Fruit fly (Drosophila melanogaster): ENCODE measurements around the gene CG16812.
A peak's percentile ranks its signal among the peaks of the same experiment; 100 is the strongest.

CG16812 gene

dm6 chr2L:13190534-13190933 lies 31.9 kb upstream of the CG16812 start:
- TF ChIP-seq kay (GFP tag; ENCODE audit: borderline replicate concordance) (no peak), bab1 (GFP tag; optimal IDR thresholded peaks at IDR 0.05) (no peak), CG1620 (GFP tag; optimal IDR thresholded peaks at IDR 0.05) (no peak), Mnt (GFP tag; optimal IDR thresholded peaks at IDR 0.05) (peak; percentile 57), CG33017 (tag; optimal IDR thresholded peaks at IDR 0.05) (peak; percentile 43), Clk (GFP tag; optimal IDR thresholded peaks at IDR 0.05) (peak; percentile 13), Hr96 (GFP tag; optimal IDR thresholded peaks at IDR 0.05) (no peak), CG7101 (tag; optimal IDR thresholded peaks at IDR 0.05) (peak; percentile 52), tj (GFP tag; optimal IDR thresholded peaks at IDR 0.05) (peak; percentile 18), CG14711 (tag; optimal IDR thresholded peaks at IDR 0.05) (peak; percentile 12), pad (GFP tag; optimal IDR thresholded peaks at IDR 0.05) (peak; percentile 55), CG12768 (GFP tag; optimal IDR thresholded peaks at IDR 0.05) (peak; percentile 81), CG11617 (GFP tag; optimal IDR thresholded peaks at IDR 0.05) (peak; percentile 44), CG7045 (GFP tag; optimal IDR thresholded peaks at IDR 0.05) (peak; percentile 26), ovo (GFP tag; optimal IDR thresholded peaks at IDR 0.05) (peak; percentile 19), Crg-1 (GFP tag; optimal IDR thresholded peaks at IDR 0.05) (no peak), cnc (optimal IDR thresholded peaks at IDR 0.05) (no peak), cic (GFP tag; optimal IDR thresholded peaks at IDR 0.05) (peak; percentile 95), CG5204 (GFP tag; optimal IDR thresholded peaks at IDR 0.05) (no peak), toe (GFP tag; optimal IDR thresholded peaks at IDR 0.05) (no peak)

- TF ChIP-seq ovo (GFP tag; optimal IDR thresholded peaks at IDR 0.05) (peak; percentile 2), Clk (GFP tag; optimal IDR thresholded peaks at IDR 0.05) (no peak), kay (GFP tag; ENCODE audit: borderline replicate concordance) (no peak), Crg-1 (GFP tag; optimal IDR thresholded peaks at IDR 0.05) (no peak), Hr96 (GFP tag; optimal IDR thresholded peaks at IDR 0.05) (no peak)
These were observed 31.2 kb upstream of the CG16812 start for dm6 chr2L:13191052-13191678.

DNA sequence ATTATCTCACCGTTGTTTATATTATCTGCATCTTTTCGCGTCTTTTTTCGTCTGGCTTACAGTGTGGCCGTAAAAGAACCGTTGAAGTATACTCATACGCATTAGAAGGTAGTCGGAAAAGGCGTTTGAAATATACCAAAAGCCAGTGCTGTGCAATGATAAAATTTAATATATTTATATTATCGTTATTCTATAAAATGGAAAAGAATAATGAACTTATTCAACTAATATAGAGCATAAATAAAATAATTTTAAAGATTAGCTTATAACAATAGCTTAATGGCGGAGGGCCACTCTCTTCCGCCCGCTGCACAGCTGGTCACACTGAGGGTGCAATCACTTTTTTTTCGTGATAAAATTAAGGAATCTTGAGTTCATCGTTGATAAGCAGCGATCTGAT lies 30.5 kb upstream of the CG16812 start, which contains the start of the genes CG16974 and Edem2:
CG16974 (minus strand) TSS at position 86 of the 400 bp plus-strand sequence.
Edem2 (plus strand) TSS at position 308 of the 400 bp plus-strand sequence.
- TF ChIP-seq ovo (GFP tag; optimal IDR thresholded peaks at IDR 0.05) (peak; percentile 68), toe (GFP tag; optimal IDR thresholded peaks at IDR 0.05) (no peak), CG1620 (GFP tag; optimal IDR thresholded peaks at IDR 0.05) (peak; percentile 79), CG33017 (tag; optimal IDR thresholded peaks at IDR 0.05) (peak; percentile 77), Hr96 (GFP tag; optimal IDR thresholded peaks at IDR 0.05) (no peak), CG7101 (tag; optimal IDR thresholded peaks at IDR 0.05) (peak; percentile 88), CG12768 (GFP tag; optimal IDR thresholded peaks at IDR 0.05) (peak; percentile 59), pad (GFP tag; optimal IDR thresholded peaks at IDR 0.05) (peak; percentile 67), bab1 (GFP tag; optimal IDR thresholded peaks at IDR 0.05) (peak; percentile 86), CG5204 (GFP tag; optimal IDR thresholded peaks at IDR 0.05) (no peak), CG14711 (tag; optimal IDR thresholded peaks at IDR 0.05) (peak; percentile 81), CG7045 (GFP tag; optimal IDR thresholded peaks at IDR 0.05) (peak; percentile 77), Clk (GFP tag; optimal IDR thresholded peaks at IDR 0.05) (peak; percentile 11), cic (GFP tag; optimal IDR thresholded peaks at IDR 0.05) (peak; percentile 66), kay (GFP tag; ENCODE audit: borderline replicate concordance) (no peak), Crg-1 (GFP tag; optimal IDR thresholded peaks at IDR 0.05) (peak; percentile 65), Mnt (GFP tag; optimal IDR thresholded peaks at IDR 0.05) (peak; percentile 75), CG11617 (GFP tag; optimal IDR thresholded peaks at IDR 0.05) (peak; percentile 72), tj (GFP tag; optimal IDR thresholded peaks at IDR 0.05) (peak; percentile 48)

DNA sequence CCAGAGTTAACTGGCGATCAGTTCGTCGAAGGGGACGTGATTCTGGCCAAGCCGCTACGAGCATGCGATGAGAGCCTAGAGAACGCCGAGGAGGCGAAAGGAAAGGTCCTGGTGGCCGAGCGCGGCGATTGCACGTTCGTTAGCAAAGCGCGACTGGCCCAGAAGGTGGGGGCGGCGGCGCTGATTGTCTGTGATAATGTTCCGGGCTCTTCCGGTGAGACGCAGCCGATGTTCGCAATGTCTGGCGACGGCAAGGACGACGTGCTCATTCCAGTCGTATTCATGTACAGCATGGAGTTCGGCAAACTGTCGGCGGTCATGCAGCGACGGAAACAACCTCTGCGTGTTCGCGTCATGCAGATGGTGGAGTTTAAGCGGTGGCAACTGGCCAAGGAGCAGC lies 26.6 kb upstream of the CG16812 start:
- TF ChIP-seq toe (GFP tag; optimal IDR thresholded peaks at IDR 0.05) (no peak), CG11617 (GFP tag; optimal IDR thresholded peaks at IDR 0.05) (no peak), CG33017 (tag; optimal IDR thresholded peaks at IDR 0.05) (no peak), ovo (GFP tag; optimal IDR thresholded peaks at IDR 0.05) (no peak), Hr96 (GFP tag; optimal IDR thresholded peaks at IDR 0.05) (no peak), cnc (optimal IDR thresholded peaks at IDR 0.05) (no peak), CG7045 (GFP tag; optimal IDR thresholded peaks at IDR 0.05) (no peak), CG14711 (tag; optimal IDR thresholded peaks at IDR 0.05) (no peak), pad (GFP tag; optimal IDR thresholded peaks at IDR 0.05) (no peak), CG1620 (GFP tag; optimal IDR thresholded peaks at IDR 0.05) (no peak), CG12768 (GFP tag; optimal IDR thresholded peaks at IDR 0.05) (no peak), Clk (GFP tag; optimal IDR thresholded peaks at IDR 0.05) (no peak), CG7101 (tag; optimal IDR thresholded peaks at IDR 0.05) (no peak), bab1 (GFP tag; optimal IDR thresholded peaks at IDR 0.05) (no peak), tj (GFP tag; optimal IDR thresholded peaks at IDR 0.05) (no peak), CG5204 (GFP tag; optimal IDR thresholded peaks at IDR 0.05) (no peak), Crg-1 (GFP tag; optimal IDR thresholded peaks at IDR 0.05) (no peak), Mnt (GFP tag; optimal IDR thresholded peaks at IDR 0.05) (no peak), kay (GFP tag; ENCODE audit: borderline replicate concordance) (no peak)

DNA sequence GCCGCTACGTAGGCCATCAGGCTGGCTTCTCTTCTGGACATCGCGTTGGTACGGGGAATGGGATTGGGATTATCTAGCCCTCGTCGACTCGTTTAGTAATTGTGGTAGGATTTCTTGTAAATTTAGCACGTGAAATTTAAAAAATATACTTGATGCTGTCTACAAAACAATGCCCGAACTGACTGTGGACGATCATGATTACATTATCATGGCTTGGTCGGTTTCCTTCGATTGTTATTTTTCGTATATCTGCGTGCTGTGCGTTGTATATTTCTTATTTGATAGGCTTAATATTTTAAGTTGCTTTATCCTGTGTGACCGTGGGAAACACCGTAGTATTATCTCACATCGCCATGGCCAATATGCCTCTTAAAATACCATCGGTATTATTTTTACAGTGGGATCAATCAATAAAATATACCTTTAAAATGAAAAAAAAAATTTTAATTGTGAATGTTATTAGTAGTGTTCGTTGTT lies 19.4 kb upstream of the CG16812 start, which contains the start of gene CG16972:
CG16972 (minus strand) TSS at position 336 of the 477 bp plus-strand sequence.
- no peak for TF ChIP-seq CG1620 (GFP tag; optimal IDR thresholded peaks at IDR 0.05)
- TF ChIP-seq CG7045 (GFP tag; optimal IDR thresholded peaks at IDR 0.05) = peak; percentile 35
- TF ChIP-seq tj (GFP tag; optimal IDR thresholded peaks at IDR 0.05) = no peak
- no peak for TF ChIP-seq cnc (optimal IDR thresholded peaks at IDR 0.05)
- no peak for TF ChIP-seq Crg-1 (GFP tag; optimal IDR thresholded peaks at IDR 0.05)
- TF ChIP-seq Clk (GFP tag; optimal IDR thresholded peaks at IDR 0.05) = peak; percentile 0
- TF ChIP-seq bab1 (GFP tag; optimal IDR thresholded peaks at IDR 0.05) = peak; percentile 41
- TF ChIP-seq kay (GFP tag; ENCODE audit: borderline replicate concordance) = no peak
- peak; percentile 55 for TF ChIP-seq CG11617 (GFP tag; optimal IDR thresholded peaks at IDR 0.05)
- no peak for TF ChIP-seq CG5204 (GFP tag; optimal IDR thresholded peaks at IDR 0.05)
- no peak for TF ChIP-seq toe (GFP tag; optimal IDR thresholded peaks at IDR 0.05)
- TF ChIP-seq Mnt (GFP tag; optimal IDR thresholded peaks at IDR 0.05) = no peak
- no peak for TF ChIP-seq pad (GFP tag; optimal IDR thresholded peaks at IDR 0.05)
- TF ChIP-seq CG14711 (tag; optimal IDR thresholded peaks at IDR 0.05) = peak; percentile 67
- peak; percentile 33 for TF ChIP-seq ovo (GFP tag; optimal IDR thresholded peaks at IDR 0.05)
